Fruit fly (Drosophila melanogaster) whole organism, embryonic: ENCODE measurements around the gene Acf.

ENCODE experiments used
- Atf3 ChIP-seq: fragments of 200-800 bp; sonication (Bioruptor generic); optimal IDR thresholded peaks from 3 replicates; lab custom pipeline; 2016; ENCODE audit warnings: missing biosample characterization, missing genetic modification characterization
- CG10543 ChIP-seq: fragments of 200-800 bp; sonication (Bioruptor generic); optimal IDR thresholded peaks from 3 replicates; lab custom pipeline; 2017; ENCODE audit warnings: missing biosample characterization, mild to moderate bottlenecking, missing genetic modification characterization, moderate library complexity
- CG10565 ChIP-seq: fragments of 200-800 bp; sonication (Bioruptor generic); optimal IDR thresholded peaks from 3 replicates; lab custom pipeline; 2016; ENCODE audit warnings: missing biosample characterization, mild to moderate bottlenecking, missing genetic modification characterization
- CG11085 ChIP-seq: fragments of 200-800 bp; sonication (Bioruptor generic); IDR thresholded peaks from 2 replicates; pipeline ENCODE4 v1.3.6; 2022; ENCODE audit warnings: missing biosample characterization, missing genetic modification characterization
- CG11696 ChIP-seq: fragments of 200-800 bp; sonication (Bioruptor generic); IDR thresholded peaks from 2 replicates; pipeline ENCODE4 v1.3.6; 2022; ENCODE audit warnings: missing biosample characterization, missing genetic modification characterization
- CG12071 ChIP-seq: fragments of 200-800 bp; sonication (Bioruptor generic); optimal IDR thresholded peaks from 3 replicates; lab custom pipeline; 2018; ENCODE audit warnings: missing biosample characterization, mild to moderate bottlenecking, missing genetic modification characterization
- CG12769 ChIP-seq: fragments of 200-800 bp; sonication (Bioruptor generic); optimal IDR thresholded peaks from 2 replicates; lab custom pipeline; 2019; ENCODE audit warnings: missing biosample characterization, mild to moderate bottlenecking, missing genetic modification characterization, moderate library complexity
- CG13296 ChIP-seq: fragments of 200-800 bp; sonication (Bioruptor generic); optimal IDR thresholded peaks from 3 replicates; lab custom pipeline; 2018; ENCODE audit warnings: missing biosample characterization, mild to moderate bottlenecking, missing genetic modification characterization
- CG16779 ChIP-seq: fragments of 200-800 bp; sonication (Bioruptor generic); IDR thresholded peaks from 2 replicates; pipeline ENCODE4 v1.3.6; 2022; ENCODE audit warnings: missing biosample characterization, missing genetic modification characterization
- CG16863 ChIP-seq: fragments of 200-800 bp; sonication (Bioruptor generic); optimal IDR thresholded peaks from 3 replicates; lab custom pipeline; 2016; ENCODE audit warnings: missing biosample characterization, missing genetic modification characterization
- CG17186 ChIP-seq: fragments of 200-800 bp; sonication (Bioruptor generic); optimal IDR thresholded peaks from 3 replicates; lab custom pipeline; 2017; ENCODE audit warnings: missing biosample characterization, missing genetic modification reagents, missing genetic modification characterization
- CG17568 ChIP-seq: fragments of 200-800 bp; sonication (Bioruptor generic); optimal IDR thresholded peaks from 2 replicates; lab custom pipeline; 2018; ENCODE audit warnings: missing biosample characterization, mild to moderate bottlenecking, missing genetic modification characterization, moderate library complexity
- CG1832 ChIP-seq: fragments of 200-800 bp; sonication (Bioruptor generic); optimal IDR thresholded peaks from 2 replicates; lab custom pipeline; 2017; ENCODE audit warnings: missing biosample characterization, mild to moderate bottlenecking, missing genetic modification characterization, inconsistent platforms
- CG18599 ChIP-seq: fragments of 200-800 bp; sonication (Bioruptor generic); optimal IDR thresholded peaks from 3 replicates; lab custom pipeline; 2017; ENCODE audit warnings: missing biosample characterization, missing genetic modification characterization, mild to moderate bottlenecking, moderate library complexity, missing genetic modification reagents
- CG2116 ChIP-seq: fragments of 200-800 bp; sonication (Bioruptor generic); optimal IDR thresholded peaks from 3 replicates; lab custom pipeline; 2018; ENCODE audit warnings: missing biosample characterization, mild to moderate bottlenecking, missing genetic modification characterization
- CG32772 ChIP-seq: fragments of 200-800 bp; sonication (Bioruptor generic); IDR thresholded peaks from 2 replicates; pipeline ENCODE4 v1.3.6; 2022; ENCODE audit warnings: missing biosample characterization, missing genetic modification characterization
- CG3407 ChIP-seq: fragments of 200-800 bp; sonication (Bioruptor generic); optimal IDR thresholded peaks from 2 replicates; lab custom pipeline; 2018; ENCODE audit warnings: missing biosample characterization, mild to moderate bottlenecking, missing genetic modification characterization
- CG6175 ChIP-seq: fragments of 200-800 bp; sonication (Bioruptor generic); IDR thresholded peaks from 3 replicates; pipeline ENCODE4 v1.3.6; 2022; ENCODE audit warnings: missing biosample characterization, missing genetic modification characterization
- CG7372 ChIP-seq: fragments of 200-800 bp; sonication (Bioruptor generic); IDR thresholded peaks from 2 replicates; pipeline ENCODE4 v1.3.6; 2022; ENCODE audit warnings: missing biosample characterization, missing genetic modification characterization
- CrebB ChIP-seq: fragments of 200-800 bp; sonication (Bioruptor generic); optimal IDR thresholded peaks from 3 replicates; lab custom pipeline; 2018; ENCODE audit warnings: missing biosample characterization, mild to moderate bottlenecking, missing genetic modification characterization
- Dbx ChIP-seq: fragments of 200-800 bp; sonication (Bioruptor generic); IDR thresholded peaks from 3 replicates; pipeline ENCODE4 v1.3.6; 2022; ENCODE audit warnings: missing biosample characterization, missing genetic modification characterization
- Deaf1 ChIP-seq: fragments of 200-800 bp; optimal IDR thresholded peaks from 3 replicates; lab custom pipeline; 2019; ENCODE audit warnings: missing biosample characterization, mild to moderate bottlenecking, missing genetic modification characterization, moderate library complexity
- Doc3 ChIP-seq: fragments of 200-800 bp; sonication (Bioruptor generic); IDR thresholded peaks from 3 replicates; pipeline ENCODE4 v1.3.6; 2022; ENCODE audit warnings: missing biosample characterization, missing genetic modification characterization; ENCODE audit not compliant: partially characterized antibody
- Ets97D ChIP-seq: fragments of 200-800 bp; sonication (Bioruptor generic); optimal IDR thresholded peaks from 3 replicates; lab custom pipeline; 2016; ENCODE audit warnings: missing biosample characterization, missing genetic modification characterization
- Hey ChIP-seq: fragments of 200-800 bp; sonication (Bioruptor generic); optimal IDR thresholded peaks from 3 replicates; lab custom pipeline; 2018; ENCODE audit warnings: missing biosample characterization, mild to moderate bottlenecking, missing genetic modification characterization
- Lhr ChIP-seq: fragments of 200-800 bp; sonication (Bioruptor generic); optimal IDR thresholded peaks from 3 replicates; lab custom pipeline; 2017; ENCODE audit warnings: mild to moderate bottlenecking, missing biosample characterization, missing genetic modification reagents, missing genetic modification characterization
- MESR4 ChIP-seq: fragments of 200-800 bp; sonication (Bioruptor generic); optimal IDR thresholded peaks from 2 replicates; lab custom pipeline; 2018; ENCODE audit warnings: missing biosample characterization, mild to moderate bottlenecking, missing genetic modification characterization, moderate library complexity
- Mrtf ChIP-seq: fragments of 200-800 bp; sonication (Bioruptor generic); IDR thresholded peaks from 3 replicates; pipeline ENCODE4 v1.3.6; 2022; ENCODE audit warnings: missing biosample characterization, missing genetic modification characterization
- Tbp ChIP-seq: fragments of >200 bp; optimal IDR thresholded peaks from 2 replicates; lab custom pipeline; 2018; ENCODE audit warnings: missing biosample characterization, missing genetic modification characterization
- Trl ChIP-seq, 3 experiments: fragments of >200 bp in 2 of 3; fragments of 200-800 bp in 1 of 3; sonication (Bioruptor generic) in 1 of 3; optimal IDR thresholded peaks; 2 replicates in 1 of 3; 3 replicates in 2 of 3; lab custom pipeline; 2016 to 2017; ENCODE audit warnings: missing biosample characterization in 1 of 3, missing genetic modification characterization in 1 of 3
- Vsx1 ChIP-seq: fragments of 200-800 bp; sonication (Bioruptor generic); optimal IDR thresholded peaks from 2 replicates; lab custom pipeline; 2017; ENCODE audit warnings: missing biosample characterization, mild to moderate bottlenecking, missing genetic modification characterization, missing genetic modification reagents
- abd-A ChIP-seq: fragments of 200-800 bp; sonication (Bioruptor generic); optimal IDR thresholded peaks from 3 replicates; lab custom pipeline; 2019; ENCODE audit warnings: missing biosample characterization, mild to moderate bottlenecking, missing genetic modification characterization, moderate library complexity
- cg ChIP-seq: fragments of 200-800 bp; sonication (Bioruptor generic); optimal IDR thresholded peaks from 3 replicates; lab custom pipeline; 2019; ENCODE audit warnings: missing biosample characterization, mild to moderate bottlenecking, missing genetic modification characterization, moderate library complexity
- chinmo ChIP-seq: fragments of 200-800 bp; sonication (Bioruptor generic); IDR thresholded peaks from 4 replicates; pipeline ENCODE4 v1.3.6; 2022; ENCODE audit warnings: missing biosample characterization, missing genetic modification characterization; ENCODE audit not compliant: partially characterized antibody
- dm ChIP-seq: fragments of 200-800 bp; sonication (Bioruptor generic); optimal IDR thresholded peaks from 3 replicates; lab custom pipeline; 2016; ENCODE audit warnings: missing biosample characterization, missing genetic modification characterization
- dmrt99B ChIP-seq: fragments of 200-800 bp; sonication (Bioruptor generic); optimal IDR thresholded peaks from 2 replicates; lab custom pipeline; 2018; ENCODE audit warnings: missing biosample characterization, mild to moderate bottlenecking, missing genetic modification characterization, moderate library complexity
- ems ChIP-seq: fragments of 200-800 bp; sonication (Bioruptor generic); optimal IDR thresholded peaks from 3 replicates; lab custom pipeline; 2016; ENCODE audit warnings: missing biosample characterization, missing genetic modification characterization
- en ChIP-seq: fragments of 200-800 bp; sonication (Bioruptor generic); optimal IDR thresholded peaks from 2 replicates; lab custom pipeline; 2016; ENCODE audit warnings: missing biosample characterization, missing genetic modification characterization
- eve ChIP-seq, 2 experiments: fragments of >200 bp; optimal IDR thresholded peaks; 2 replicates each; lab custom pipeline; 2017; ENCODE audit warnings: missing biosample characterization in 2 of 2, missing genetic modification characterization in 2 of 2
- ewg ChIP-seq: fragments of 200-800 bp; sonication (Bioruptor generic); optimal IDR thresholded peaks from 3 replicates; lab custom pipeline; 2017; ENCODE audit warnings: mild to moderate bottlenecking, missing biosample characterization, missing genetic modification reagents, missing genetic modification characterization
- gem ChIP-seq: fragments of 200-800 bp; sonication (Bioruptor generic); optimal IDR thresholded peaks from 2 replicates; lab custom pipeline; 2019; ENCODE audit warnings: missing biosample characterization, mild to moderate bottlenecking, missing genetic modification characterization, moderate library complexity
- gt ChIP-seq: fragments of 200-800 bp; sonication (Bioruptor generic); IDR thresholded peaks from 2 replicates; pipeline ENCODE4 v1.3.6; 2022; ENCODE audit warnings: missing biosample characterization, missing genetic modification characterization
- insv ChIP-seq, 2 experiments: fragments of 200-800 bp; sonication (Bioruptor generic); optimal IDR thresholded peaks; 3 replicates each; lab custom pipeline; 2016 to 2018; ENCODE audit warnings: missing biosample characterization in 2 of 2, missing genetic modification characterization in 2 of 2
- lab ChIP-seq: fragments of 200-800 bp; sonication (Bioruptor generic); optimal IDR thresholded peaks from 3 replicates; lab custom pipeline; 2017; ENCODE audit warnings: missing biosample characterization, missing genetic modification characterization, mild to moderate bottlenecking, moderate library complexity, missing genetic modification reagents
- tll ChIP-seq, 2 experiments: fragments of 200-800 bp in 1 of 2; fragments of >200 bp in 1 of 2; sonication (Bioruptor generic) in 1 of 2; optimal IDR thresholded peaks; 2 replicates each; lab custom pipeline; 2017 to 2019; ENCODE audit warnings: missing biosample characterization in 2 of 2, missing genetic modification characterization in 2 of 2, mild to moderate bottlenecking in 1 of 2, moderate library complexity in 1 of 2
- ttk ChIP-seq: fragments of 200-800 bp; sonication (Bioruptor generic); IDR thresholded peaks from 2 replicates; pipeline ENCODE4 v2.1.2; 2022; ENCODE audit warnings: missing biosample characterization, missing genetic modification characterization
- zen2 ChIP-seq: fragments of 200-800 bp; sonication (Bioruptor generic); IDR thresholded peaks from 3 replicates; pipeline ENCODE4 v1.3.6; 2022; ENCODE audit warnings: missing biosample characterization, missing genetic modification characterization; ENCODE audit not compliant: partially characterized antibody
- zfh2 ChIP-seq: fragments of 200-800 bp; sonication (Bioruptor generic); optimal IDR thresholded peaks from 2 replicates; lab custom pipeline; 2016; ENCODE audit warnings: missing biosample characterization, missing genetic modification characterization

The Acf gene

dm6 chr3R:31822462-31822861 lies 28.7 kb downstream of the Acf start (continued):
- no peak for TF ChIP-seq Doc3
- TF ChIP-seq CG11085 = no peak
- no peak for TF ChIP-seq zfh2 (GFP tag; lab: Kevin White, UChicago)
- no peak for TF ChIP-seq CG17568 (GFP tag; lab: Kevin White, UChicago)
- no peak for TF ChIP-seq CG2116
- no peak for TF ChIP-seq MESR4
- TF ChIP-seq Atf3 = no peak
- no peak for TF ChIP-seq dmrt99B (tag; lab: Kevin White, UChicago)
- TF ChIP-seq CG10565 = no peak
- TF ChIP-seq CG3407 (GFP tag; lab: Kevin White, UChicago) = no peak
- TF ChIP-seq gt (GFP tag; lab: Robert Waterston, UW) = no peak
- TF ChIP-seq CG10543 = peak; percentile 5
- TF ChIP-seq Hey (tag; lab: Kevin White, UChicago) = no peak
- no peak for TF ChIP-seq insv (GFP tag; optimal IDR thresholded peaks at IDR 0.05; lab: Kevin White, UChicago)
- TF ChIP-seq CG11696 = no peak
- TF ChIP-seq en (GFP tag; lab: Kevin White, UChicago) = no peak
- TF ChIP-seq Mrtf (GFP tag; lab: Robert Waterston, UW) = no peak

dm6 chr3R:31824200-31824599 lies 30.4 kb downstream of the Acf start:
- TF ChIP-seq zen2 (0 out of 3 replicates have a peak, but pooled peaks have one; percentile 10), CG18599 (GFP tag; lab: Kevin White, UChicago) (peak; percentile 9), chinmo (0 out of 4 replicates have a peak, but pooled peaks have one; percentile 16), lab (GFP tag; lab: Kevin White, UChicago) (peak; percentile 16), CG7372 (peak; percentile 44; the same call in 1 of the 2 replicates), CG13296 (GFP tag; lab: Kevin White, UChicago) (peak; percentile 0), dm (GFP tag; lab: Kevin White, UChicago) (no peak), ewg (GFP tag; lab: Kevin White, UChicago) (peak; percentile 58), CG12769 (no peak), Ets97D (GFP tag; lab: Kevin White, UChicago) (peak; percentile 16), Atf3 (no peak), Deaf1 (peak; percentile 63), abd-A (peak; percentile 10)

- TF ChIP-seq CG1832 (GFP tag; lab: Kevin White, UChicago) (no peak), Lhr (GFP tag; lab: Kevin White, UChicago) (no peak), CG6175 (no peak), cg (GFP tag; lab: Kevin White, UChicago) (peak; percentile 13), CG16779 (0 out of 2 replicates have a peak, but pooled peaks have one; percentile 58), gem (tag; lab: Kevin White, UChicago) (no peak), Dbx (no peak), ewg (GFP tag; lab: Kevin White, UChicago) (peak; percentile 74), CG16863 (no peak), ttk (no peak), eve (GFP tag; optimal IDR thresholded peaks at IDR 0.05; lab: Kevin White, UChicago) (no peak), Vsx1 (GFP tag; lab: Kevin White, UChicago) (no peak), chinmo (0 out of 4 replicates have a peak, but pooled peaks have one; percentile 57), tll (GFP tag; optimal IDR thresholded peaks at IDR 0.05; lab: Kevin White, UChicago) (no peak), CG32772 (GFP tag; lab: Robert Waterston, UW) (0 out of 2 replicates have a peak, but pooled peaks have one; percentile 4), CG17186 (GFP tag; lab: Kevin White, UChicago) (no peak), ems (GFP tag; lab: Kevin White, UChicago) (no peak), Tbp (no peak), CrebB (no peak), CG12071 (GFP tag; lab: Kevin White, UChicago) (no peak), Trl (optimal IDR thresholded peaks at IDR 0.05; lab: Kevin White, UChicago) (peak in 1 of 2 experiments; percentile 18), Trl (GFP tag; optimal IDR thresholded peaks at IDR 0.05; lab: Kevin White, UChicago) (no peak), CG10543 (peak; percentile 10), Deaf1 (peak; percentile 95)
These were observed 31.8 kb downstream of the Acf start for dm6 chr3R:31825571-31826068.
